Worm (Caenorhabditis elegans) whole organism, mixed stage, embryonic: Measurements from ENCODE around the gene Y62H9A.1.

Experiments
- blmp-1 ChIP-seq: fragments of 150-350 bp; optimal IDR thresholded peaks from 2 replicates; lab custom pipeline; 2014; ENCODE audit warnings: missing biosample characterization, missing genetic modification characterization
- ceh-39 ChIP-seq: fragments of 150-350 bp; optimal IDR thresholded peaks from 2 replicates; lab custom pipeline; 2014; ENCODE audit warnings: missing biosample characterization, missing genetic modification characterization
- elt-1 ChIP-seq: sonication (generic microtip); optimal IDR thresholded peaks from 2 replicates; lab custom pipeline; 2017; ENCODE audit warnings: missing genetic modification characterization, mild to moderate bottlenecking, missing compliant biosample characterization, antibody characterized with exemption, moderate library complexity, borderline replicate concordance; ENCODE audit not compliant: insufficient read depth
- hlh-1 ChIP-seq: fragments of 150-350 bp; optimal IDR thresholded peaks from 2 replicates; lab custom pipeline; 2014; ENCODE audit warnings: missing biosample characterization, missing genetic modification reagents, missing genetic modification characterization
- lsy-2 ChIP-seq: fragments of 150-350 bp; optimal IDR thresholded peaks from 2 replicates; lab custom pipeline; 2014; ENCODE audit warnings: missing biosample characterization, missing genetic modification characterization
- mep-1 ChIP-seq: fragments of 150-350 bp; optimal IDR thresholded peaks from 2 replicates; lab custom pipeline; 2017; ENCODE audit warnings: missing biosample characterization, missing genetic modification reagents, missing genetic modification characterization, inconsistent platforms
- nhr-237 ChIP-seq: fragments of 150-350 bp; optimal IDR thresholded peaks from 2 replicates; lab custom pipeline; 2014; ENCODE audit warnings: missing biosample characterization, missing genetic modification characterization
- nhr-28 ChIP-seq: fragments of 150-350 bp; optimal IDR thresholded peaks from 2 replicates; lab custom pipeline; 2014; ENCODE audit warnings: missing biosample characterization, missing genetic modification characterization
- snpc-4 ChIP-seq: fragments of 150-350 bp; optimal IDR thresholded peaks from 2 replicates; lab custom pipeline; 2014; ENCODE audit warnings: missing biosample characterization, missing genetic modification characterization
- sptf-1 ChIP-seq: sonication (generic microtip); optimal IDR thresholded peaks from 2 replicates; lab custom pipeline; 2017; ENCODE audit warnings: mild to moderate bottlenecking, missing genetic modification characterization, moderate library complexity, missing compliant biosample characterization
- unc-39 ChIP-seq: fragments of 150-350 bp; optimal IDR thresholded peaks from 2 replicates; lab custom pipeline; 2014; ENCODE audit warnings: missing biosample characterization, missing genetic modification characterization
- unc-62 ChIP-seq: fragments of 150-350 bp; optimal IDR thresholded peaks from 2 replicates; lab custom pipeline; 2014; ENCODE audit warnings: missing biosample characterization, missing genetic modification reagents, missing genetic modification characterization

ce11 chrX:11843363-11843762, 32.0 kb upstream of the Y62H9A.1 start, which contains the start of gene F54F7.2:
- no peak for TF ChIP-seq hlh-1 (tag; lab: Kevin White, UChicago)
- no peak for TF ChIP-seq mep-1 (tag; lab: Kevin White, UChicago)
- TF ChIP-seq unc-39: no peak
- TF ChIP-seq lsy-2 (tag; lab: Kevin White, UChicago): no peak
- no peak for TF ChIP-seq snpc-4 (tag; lab: Kevin White, UChicago)
- TF ChIP-seq sptf-1 (tag; lab: Kevin White, UChicago): no peak
- TF ChIP-seq nhr-237 (tag; lab: Kevin White, UChicago): no peak
- TF ChIP-seq blmp-1 (tag; lab: Kevin White, UChicago): no peak
- TF ChIP-seq nhr-28 (tag; lab: Kevin White, UChicago): no peak
- no peak for TF ChIP-seq ceh-39 (tag; lab: Kevin White, UChicago)
- no peak for TF ChIP-seq unc-62 (GFP tag; lab: Kevin White, UChicago)
- no peak for TF ChIP-seq elt-1 (tag; lab: Kevin White, UChicago)
